Fruit fly (Drosophila melanogaster) whole organism, wandering third instar larva: ENCODE results near the gene CG13707.

Experiments used
- Abd-B ChIP-seq: fragments of >200 bp; optimal IDR thresholded peaks from 2 replicates; lab custom pipeline; 2017; ENCODE audit warnings: missing biosample characterization, missing genetic modification characterization
- CG32264 ChIP-seq: fragments of 200-800 bp; sonication (Bioruptor generic); optimal IDR thresholded peaks from 2 replicates; lab custom pipeline; 2016; ENCODE audit warnings: missing biosample characterization, missing genetic modification characterization
- CG9705 ChIP-seq: fragments of 200-800 bp; sonication (Bioruptor generic); optimal IDR thresholded peaks from 2 replicates; lab custom pipeline; 2018; ENCODE audit warnings: missing biosample characterization, mild to moderate bottlenecking, missing genetic modification characterization
- CrebA ChIP-seq: fragments of 200-800 bp; sonication (Bioruptor generic); optimal IDR thresholded peaks from 2 replicates; lab custom pipeline; 2016; ENCODE audit warnings: missing biosample characterization, mild to moderate bottlenecking, missing genetic modification characterization, borderline replicate concordance
- Dfd ChIP-seq: fragments of >200 bp; optimal IDR thresholded peaks from 2 replicates; lab custom pipeline; 2017; ENCODE audit warnings: missing biosample characterization, missing genetic modification characterization
- Dif ChIP-seq: fragments of 200-275, 200-300 bp; sonication (Bioruptor generic); optimal IDR thresholded peaks from 2 replicates; lab custom pipeline; 2018; ENCODE audit warnings: missing biosample characterization, missing genetic modification characterization; ENCODE audit not compliant: partially characterized antibody
- GATAd ChIP-seq: sonication (Bioruptor generic); optimal IDR thresholded peaks from 2 replicates; lab custom pipeline; 2016; ENCODE audit warnings: missing biosample characterization, missing genetic modification characterization
- HLH106 ChIP-seq: fragments of 200-800 bp; optimal IDR thresholded peaks from 3 replicates; lab custom pipeline; 2019; ENCODE audit warnings: missing biosample characterization, mild to moderate bottlenecking, missing genetic modification characterization, moderate library complexity
- Hr78 ChIP-seq: fragments of >200 bp; optimal IDR thresholded peaks from 2 replicates; lab custom pipeline; 2017; ENCODE audit warnings: missing biosample characterization, missing genetic modification characterization
- Hr83 ChIP-seq: fragments of 200-300 bp; sonication (Bioruptor generic); optimal IDR thresholded peaks from 2 replicates; lab custom pipeline; 2016; ENCODE audit warnings: missing biosample characterization, mild to moderate bottlenecking, missing genetic modification characterization, moderate library complexity; ENCODE audit not compliant: poor library complexity, severe bottlenecking
- Jra ChIP-seq: sonication (Bioruptor generic); optimal IDR thresholded peaks from 2 replicates; lab custom pipeline; 2016; ENCODE audit warnings: missing biosample characterization, missing genetic modification characterization
- Myc ChIP-seq: fragments of >200 bp; optimal IDR thresholded peaks from 2 replicates; lab custom pipeline; 2017
- N ChIP-seq: fragments of >200 bp; optimal IDR thresholded peaks from 2 replicates; lab custom pipeline; 2018; ENCODE audit warnings: missing biosample characterization, missing external identifiers, missing genetic modification characterization
- OdsH ChIP-seq: fragments of 200-800 bp; sonication (Bioruptor generic); optimal IDR thresholded peaks from 2 replicates; lab custom pipeline; 2016; ENCODE audit warnings: missing biosample characterization, mild to moderate bottlenecking, missing genetic modification characterization
- Rel ChIP-seq, 2 experiments: fragments of 200-800 bp; sonication (Bioruptor generic) in 1 of 2; optimal IDR thresholded peaks; 2 replicates in 1 of 2; 3 replicates in 1 of 2; lab custom pipeline; 2016 to 2019; ENCODE audit warnings: mild to moderate bottlenecking in 2 of 2, missing biosample characterization in 2 of 2, missing genetic modification characterization in 2 of 2, moderate library complexity in 1 of 2
- Sp1 ChIP-seq: fragments of 200-800 bp; sonication (Bioruptor generic); optimal IDR thresholded peaks from 3 replicates; lab custom pipeline; 2019; ENCODE audit warnings: missing biosample characterization, mild to moderate bottlenecking, missing genetic modification characterization, moderate library complexity
- Vsx2 ChIP-seq: fragments of 200-300, 225-300 bp; sonication (Bioruptor generic); optimal IDR thresholded peaks from 2 replicates; lab custom pipeline; 2018; ENCODE audit warnings: missing biosample characterization, missing genetic modification characterization; ENCODE audit not compliant: partially characterized antibody
- brk ChIP-seq: fragments of 200-800 bp; sonication (Bioruptor generic); optimal IDR thresholded peaks from 2 replicates; lab custom pipeline; 2016; ENCODE audit warnings: missing biosample characterization, mild to moderate bottlenecking, missing genetic modification characterization
- dmrt93B ChIP-seq: fragments of 200-800 bp; sonication (Bioruptor generic); optimal IDR thresholded peaks from 2 replicates; lab custom pipeline; 2018; ENCODE audit warnings: missing biosample characterization, mild to moderate bottlenecking, missing genetic modification characterization
- dsf ChIP-seq: sonication (Bioruptor generic); optimal IDR thresholded peaks from 2 replicates; lab custom pipeline; 2016; ENCODE audit warnings: missing biosample characterization, missing genetic modification characterization, borderline replicate concordance
- ey ChIP-seq: fragments of 200-800 bp; sonication (Bioruptor generic); optimal IDR thresholded peaks from 2 replicates; lab custom pipeline; 2016; ENCODE audit warnings: missing biosample characterization, missing genetic modification characterization
- foxo ChIP-seq, 2 experiments: fragments of 200-800 bp; sonication (Bioruptor generic); optimal IDR thresholded peaks; 2 replicates in 1 of 2; 3 replicates in 1 of 2; lab custom pipeline; 2016 to 2017; ENCODE audit warnings: missing biosample characterization in 2 of 2, missing genetic modification characterization in 2 of 2
- fru ChIP-seq: fragments of 200-800 bp; sonication (Bioruptor generic); optimal IDR thresholded peaks from 3 replicates; lab custom pipeline; 2016; ENCODE audit warnings: missing biosample characterization, mild to moderate bottlenecking, missing genetic modification characterization
- h ChIP-seq: fragments of 200-800 bp; sonication (Bioruptor generic); optimal IDR thresholded peaks from 3 replicates; lab custom pipeline; 2016; ENCODE audit warnings: missing biosample characterization, mild to moderate bottlenecking, missing genetic modification characterization
- jim ChIP-seq: fragments of 175-275, 200-325 bp; sonication (Bioruptor generic); optimal IDR thresholded peaks from 2 replicates; lab custom pipeline; 2016; ENCODE audit warnings: missing biosample characterization, mild to moderate bottlenecking, missing genetic modification characterization
- lola ChIP-seq: fragments of >200 bp; optimal IDR thresholded peaks from 2 replicates; lab custom pipeline; 2017; ENCODE audit warnings: missing biosample characterization, missing genetic modification characterization
- pan ChIP-seq: fragments of >200 bp; optimal IDR thresholded peaks from 2 replicates; lab custom pipeline; 2017
- psq ChIP-seq: fragments of 200-800 bp; sonication (Bioruptor generic); optimal IDR thresholded peaks from 3 replicates; lab custom pipeline; 2017; ENCODE audit warnings: missing biosample characterization, mild to moderate bottlenecking, missing genetic modification characterization, moderate library complexity
- rgr ChIP-seq: fragments of 200-800 bp; sonication (Bioruptor generic); optimal IDR thresholded peaks from 3 replicates; lab custom pipeline; 2016; ENCODE audit warnings: missing biosample characterization, mild to moderate bottlenecking, missing genetic modification characterization
- sage ChIP-seq: fragments of 200-800 bp; sonication (Bioruptor generic); optimal IDR thresholded peaks from 2 replicates; lab custom pipeline; 2016; ENCODE audit warnings: missing biosample characterization, mild to moderate bottlenecking, missing genetic modification characterization
- sv ChIP-seq: fragments of 200-800 bp; sonication (Bioruptor generic); optimal IDR thresholded peaks from 3 replicates; lab custom pipeline; 2016; ENCODE audit warnings: missing biosample characterization, missing genetic modification characterization
- tai ChIP-seq: sonication (Bioruptor generic); optimal IDR thresholded peaks from 2 replicates; lab custom pipeline; 2016; ENCODE audit warnings: missing biosample characterization, missing genetic modification characterization
- usp ChIP-seq: fragments of >200 bp; optimal IDR thresholded peaks from 2 replicates; lab custom pipeline; 2017; ENCODE audit warnings: missing biosample characterization, missing genetic modification characterization
- woc ChIP-seq: sonication (Bioruptor generic); optimal IDR thresholded peaks from 2 replicates; lab custom pipeline; 2016; ENCODE audit warnings: missing biosample characterization, mild to moderate bottlenecking, missing genetic modification characterization

Gene CG13707

dm6 chr3L:4853070-4853469 lies 13.2 kb upstream of the CG13707 start:
- no peak for TF ChIP-seq pan (lab: Kevin White, UChicago)
- TF ChIP-seq jim (GFP tag; lab: Kevin White, UChicago): no peak
- TF ChIP-seq lola (GFP tag; lab: Kevin White, UChicago): no peak
- no peak for TF ChIP-seq h
- no peak for TF ChIP-seq sv (GFP tag; lab: Kevin White, UChicago)
- no peak for TF ChIP-seq sage (GFP tag; lab: Kevin White, UChicago)
- no peak for TF ChIP-seq foxo (GFP tag; optimal IDR thresholded peaks at IDR 0.05; lab: Kevin White, UChicago)
- TF ChIP-seq Vsx2 (GFP tag; lab: Kevin White, UChicago): no peak
- no peak for TF ChIP-seq Hr83 (GFP tag; lab: Kevin White, UChicago)
- no peak for TF ChIP-seq N (GFP tag; lab: Kevin White, UChicago)
- TF ChIP-seq Dif (GFP tag; lab: Kevin White, UChicago): no peak
- TF ChIP-seq CG32264 (GFP tag; lab: Kevin White, UChicago): no peak
- no peak for TF ChIP-seq Sp1 (GFP tag; lab: Kevin White, UChicago)
- no peak for TF ChIP-seq ey
- TF ChIP-seq CrebA (GFP tag; lab: Kevin White, UChicago): no peak
- no peak for TF ChIP-seq CG9705 (GFP tag; lab: Kevin White, UChicago)

DNA sequence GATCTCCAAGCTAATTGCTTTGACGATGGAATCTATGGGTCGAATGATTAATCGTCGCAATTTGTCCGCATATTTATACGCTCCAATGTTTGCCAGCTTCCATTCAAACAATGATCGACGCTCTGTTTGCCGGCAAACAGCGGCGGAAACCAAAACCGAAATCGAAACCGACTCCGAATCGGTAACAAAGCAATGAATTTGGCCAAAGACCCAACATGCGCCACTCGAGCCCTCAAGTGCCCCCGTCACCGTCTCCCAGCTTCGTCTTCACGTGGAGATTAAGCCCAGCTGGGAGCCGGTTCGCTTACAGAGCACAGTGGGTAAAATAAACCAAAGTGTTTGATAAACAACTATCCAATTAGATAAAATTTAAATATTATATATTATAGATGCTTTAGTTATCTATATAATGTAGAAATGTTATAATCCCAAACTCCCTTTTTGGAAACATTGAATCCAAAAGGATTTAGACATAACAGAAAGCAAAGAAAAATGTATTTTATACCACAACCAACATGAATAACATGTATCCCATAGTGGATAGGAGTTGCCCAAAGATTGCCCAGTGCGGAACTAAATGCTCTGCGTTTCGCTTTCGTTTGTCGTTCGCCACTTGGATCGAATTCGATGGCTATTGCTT lies 12.6 kb upstream of the CG13707 start, which contains the start of gene CG32237:
Gene CG32237, minus strand, starts transcription at position 51 of the 640 bp plus-strand sequence.
- no peak for TF ChIP-seq GATAd (GFP tag; lab: Kevin White, UChicago)
- no peak for TF ChIP-seq Dfd
- no peak for TF ChIP-seq CG32264 (GFP tag; lab: Kevin White, UChicago)
- TF ChIP-seq Abd-B: no peak

- TF ChIP-seq usp (GFP tag; lab: Kevin White, UChicago) (no peak), lola (GFP tag; lab: Kevin White, UChicago) (no peak), jim (GFP tag; lab: Kevin White, UChicago) (no peak), CrebA (GFP tag; lab: Kevin White, UChicago) (no peak), Dfd (no peak), Dif (GFP tag; lab: Kevin White, UChicago) (no peak), Jra (GFP tag; lab: Kevin White, UChicago) (no peak), OdsH (GFP tag; lab: Kevin White, UChicago) (no peak), h (no peak), CG32264 (GFP tag; lab: Kevin White, UChicago) (no peak), Hr78 (GFP tag; lab: Kevin White, UChicago) (no peak), rgr (GFP tag; lab: Kevin White, UChicago) (no peak), dmrt93B (GFP tag; lab: Kevin White, UChicago) (no peak), dsf (GFP tag; lab: Kevin White, UChicago) (no peak), ey (no peak), HLH106 (tag; lab: Kevin White, UChicago) (no peak), N (GFP tag; lab: Kevin White, UChicago) (no peak)
These were observed 8.2 kb upstream of the CG13707 start for dm6 chr3L:4848066-4848465.

- TF ChIP-seq h: no peak
- no peak for TF ChIP-seq Vsx2 (GFP tag; lab: Kevin White, UChicago)
- no peak for TF ChIP-seq woc (GFP tag; lab: Kevin White, UChicago)
- no peak for TF ChIP-seq OdsH (GFP tag; lab: Kevin White, UChicago)
- no peak for TF ChIP-seq psq (GFP tag; lab: Kevin White, UChicago)
- TF ChIP-seq fru (GFP tag; lab: Kevin White, UChicago): no peak
- no peak for TF ChIP-seq sage (GFP tag; lab: Kevin White, UChicago)
- no peak for TF ChIP-seq lola (GFP tag; lab: Kevin White, UChicago)
- no peak for TF ChIP-seq dmrt93B (GFP tag; lab: Kevin White, UChicago)
- TF ChIP-seq Rel (GFP tag; optimal IDR thresholded peaks at IDR 0.05; lab: Kevin White, UChicago): no peak
- no peak for TF ChIP-seq Rel (tag; optimal IDR thresholded peaks at IDR 0.05; lab: Kevin White, UChicago)
- TF ChIP-seq CG9705 (GFP tag; lab: Kevin White, UChicago): no peak
- no peak for TF ChIP-seq brk (GFP tag; lab: Kevin White, UChicago)
- no peak for TF ChIP-seq N (GFP tag; lab: Kevin White, UChicago)
- no peak for TF ChIP-seq Myc (lab: Kevin White, UChicago)
- no peak for TF ChIP-seq sv (GFP tag; lab: Kevin White, UChicago)
- no peak for TF ChIP-seq pan (lab: Kevin White, UChicago)
- TF ChIP-seq tai: no peak
These were observed 4.9 kb upstream of the CG13707 start for dm6 chr3L:4844792-4845191.
